Worm (Caenorhabditis elegans) whole organism, L2 larva: ENCODE results near the gene Y56A3A.31.
A peak's percentile ranks its signal among the peaks of the same experiment; 100 is the strongest.

ENCODE experiments used
- C34F6.9 ChIP-seq: fragments of 150-350 bp; optimal IDR thresholded peaks from 2 replicates; lab custom pipeline; 2014; ENCODE audit warnings: missing biosample characterization, missing genetic modification characterization
- F13H6.1 ChIP-seq: sonication (generic microtip); optimal IDR thresholded peaks from 2 replicates; lab custom pipeline; 2016; ENCODE audit warnings: missing genetic modification characterization, missing compliant biosample characterization
- R02D3.7 ChIP-seq: fragments of 150-350 bp; optimal IDR thresholded peaks from 2 replicates; lab custom pipeline; 2014; ENCODE audit warnings: missing biosample characterization, missing genetic modification characterization
- ZK546.5 ChIP-seq: sonication (generic microtip); optimal IDR thresholded peaks from 2 replicates; lab custom pipeline; 2017; ENCODE audit warnings: missing biosample characterization, missing genetic modification characterization
- alr-1 ChIP-seq: fragments of 150-350 bp; optimal IDR thresholded peaks from 2 replicates; lab custom pipeline; 2014; ENCODE audit warnings: missing biosample characterization, missing genetic modification characterization
- aly-2 ChIP-seq: fragments of 150-350 bp; optimal IDR thresholded peaks from 2 replicates; lab custom pipeline; 2014; ENCODE audit warnings: missing biosample characterization, missing genetic modification characterization
- ama-1 ChIP-seq: fragments of 150-350 bp; optimal IDR thresholded peaks from 2 replicates; lab custom pipeline; 2018; ENCODE audit warnings: inconsistent platforms
- blmp-1 ChIP-seq: sonication (generic microtip); optimal IDR thresholded peaks from 2 replicates; lab custom pipeline; 2017; ENCODE audit warnings: missing genetic modification characterization, mild to moderate bottlenecking, missing compliant biosample characterization, antibody characterized with exemption, moderate library complexity; ENCODE audit not compliant: insufficient read depth
- ceh-16 ChIP-seq: fragments of 150-350 bp; optimal IDR thresholded peaks from 2 replicates; lab custom pipeline; 2014; ENCODE audit warnings: missing biosample characterization, missing genetic modification characterization
- crh-2 ChIP-seq: sonication (generic microtip); optimal IDR thresholded peaks from 2 replicates; lab custom pipeline; 2017; ENCODE audit warnings: missing biosample characterization, missing genetic modification characterization
- dmd-4 ChIP-seq: sonication (generic microtip); optimal IDR thresholded peaks from 2 replicates; lab custom pipeline; 2017; ENCODE audit warnings: missing biosample characterization, missing genetic modification characterization
- egl-27 ChIP-seq: sonication (generic microtip); optimal IDR thresholded peaks from 3 replicates; lab custom pipeline; 2017; ENCODE audit warnings: missing biosample characterization, missing genetic modification reagents, missing genetic modification characterization
- fos-1 ChIP-seq: fragments of 150-350 bp; optimal IDR thresholded peaks from 2 replicates; lab custom pipeline; 2014; ENCODE audit warnings: missing biosample characterization, missing genetic modification characterization
- gmeb-1 ChIP-seq: fragments of 150-350 bp; optimal IDR thresholded peaks from 2 replicates; lab custom pipeline; 2014; ENCODE audit warnings: missing biosample characterization, missing genetic modification characterization
- lin-11 ChIP-seq: fragments of 150-350 bp; sonication (generic microtip); optimal IDR thresholded peaks from 2 replicates; lab custom pipeline; 2014; ENCODE audit warnings: missing biosample characterization, missing genetic modification characterization, inconsistent platforms, mixed read lengths
- lin-39 ChIP-seq: fragments of 150-350 bp; optimal IDR thresholded peaks from 2 replicates; lab custom pipeline; 2014; ENCODE audit warnings: missing biosample characterization, missing genetic modification reagents, missing genetic modification characterization
- lsy-2 ChIP-seq, 2 experiments: fragments of 150-350 bp in 1 of 2; sonication (generic microtip) in 1 of 2; optimal IDR thresholded peaks; 2 replicates each; lab custom pipeline; 2014 to 2017; ENCODE audit warnings: missing biosample characterization in 2 of 2, missing genetic modification characterization in 2 of 2
- mab-5 ChIP-seq: fragments of 150-350 bp; optimal IDR thresholded peaks from 2 replicates; lab custom pipeline; 2014; ENCODE audit warnings: missing biosample characterization, missing genetic modification characterization
- mbf-1 ChIP-seq: sonication (generic microtip); optimal IDR thresholded peaks from 2 replicates; lab custom pipeline; 2017; ENCODE audit warnings: missing biosample characterization, missing genetic modification characterization
- mdl-1 ChIP-seq, 2 experiments: fragments of 150-350 bp in 1 of 2; sonication (generic microtip) in 1 of 2; optimal IDR thresholded peaks; 2 replicates each; lab custom pipeline; 2017; ENCODE audit warnings: missing biosample characterization in 2 of 2, missing genetic modification characterization in 2 of 2
- nhr-11 ChIP-seq: fragments of 150-350 bp; optimal IDR thresholded peaks from 2 replicates; lab custom pipeline; 2014; ENCODE audit warnings: missing biosample characterization, missing genetic modification characterization
- nhr-12 ChIP-seq: fragments of 150-350 bp; optimal IDR thresholded peaks from 2 replicates; lab custom pipeline; 2014; ENCODE audit warnings: missing biosample characterization, missing genetic modification characterization
- nhr-129 ChIP-seq: fragments of 150-350 bp; optimal IDR thresholded peaks from 2 replicates; lab custom pipeline; 2014; ENCODE audit warnings: missing biosample characterization, missing genetic modification characterization
- nhr-21 ChIP-seq: fragments of 150-350 bp; optimal IDR thresholded peaks from 2 replicates; lab custom pipeline; 2014; ENCODE audit warnings: missing biosample characterization, missing genetic modification characterization
- nhr-23 ChIP-seq: fragments of 150-350 bp; optimal IDR thresholded peaks from 2 replicates; lab custom pipeline; 2014; ENCODE audit warnings: missing biosample characterization, missing genetic modification reagents, missing genetic modification characterization
- nhr-25 ChIP-seq: fragments of 150-350 bp; sonication (generic microtip); optimal IDR thresholded peaks from 3 replicates; lab custom pipeline; 2014; ENCODE audit warnings: missing biosample characterization, missing genetic modification characterization
- nhr-77 ChIP-seq: fragments of 150-350 bp; optimal IDR thresholded peaks from 2 replicates; lab custom pipeline; 2014; ENCODE audit warnings: missing biosample characterization, missing genetic modification characterization
- peb-1 ChIP-seq: fragments of 150-350 bp; optimal IDR thresholded peaks from 2 replicates; lab custom pipeline; 2014; ENCODE audit warnings: missing biosample characterization, missing genetic modification characterization
- sem-4 ChIP-seq: fragments of 150-350 bp; optimal IDR thresholded peaks from 2 replicates; lab custom pipeline; 2014; ENCODE audit warnings: missing biosample characterization, missing genetic modification reagents, missing genetic modification characterization
- skn-1 ChIP-seq: sonication (generic microtip); optimal IDR thresholded peaks from 2 replicates; lab custom pipeline; 2017; ENCODE audit warnings: missing biosample characterization, missing genetic modification characterization
- sma-3 ChIP-seq: sonication (generic microtip); optimal IDR thresholded peaks from 2 replicates; lab custom pipeline; 2016; ENCODE audit warnings: missing genetic modification reagents, missing genetic modification characterization, missing compliant biosample characterization
- sma-9 ChIP-seq, 2 experiments: fragments of 150-350 bp in 1 of 2; sonication (generic microtip) in 1 of 2; optimal IDR thresholded peaks; 2 replicates each; lab custom pipeline; 2014 to 2016; ENCODE audit warnings: missing genetic modification characterization in 2 of 2, mild to moderate bottlenecking in 1 of 2, missing biosample characterization in 1 of 2, missing compliant biosample characterization in 1 of 2, missing genetic modification reagents in 1 of 2, moderate library complexity in 1 of 2
- snpc-4 ChIP-seq: fragments of 150-350 bp; optimal IDR thresholded peaks from 2 replicates; lab custom pipeline; 2014; ENCODE audit warnings: missing biosample characterization, missing genetic modification characterization
- unc-39 ChIP-seq: fragments of 150-350 bp; optimal IDR thresholded peaks from 2 replicates; lab custom pipeline; 2014; ENCODE audit warnings: missing biosample characterization, missing genetic modification characterization
- unc-55 ChIP-seq: fragments of 150-350 bp; sonication (generic microtip); optimal IDR thresholded peaks from 3 replicates; lab custom pipeline; 2014; ENCODE audit warnings: missing biosample characterization, missing genetic modification reagents, missing genetic modification characterization
- ztf-1 ChIP-seq: fragments of 200-800 bp; sonication (Bioruptor generic); conservative IDR thresholded peaks from 2 replicates; pipeline ENCODE4 v1.3.6; 2022; ENCODE audit warnings: missing genetic modification characterization, missing compliant biosample characterization

Y56A3A.31 gene

ce11 chrIII:11999543-11999942, 25.3 kb downstream of the Y56A3A.31 start:
- no peak for TF ChIP-seq unc-39
- TF ChIP-seq nhr-21 (tag; lab: Kevin White, UChicago) = no peak
- no peak for TF ChIP-seq alr-1
- no peak for TF ChIP-seq dmd-4 (tag; lab: Kevin White, UChicago)
- no peak for TF ChIP-seq nhr-25 (tag; lab: Kevin White, UChicago)
- TF ChIP-seq sem-4 (tag; lab: Kevin White, UChicago) = no peak
- no peak for TF ChIP-seq ZK546.5 (tag; lab: Kevin White, UChicago)
- TF ChIP-seq nhr-77 (tag; lab: Kevin White, UChicago) = no peak
- no peak for TF ChIP-seq nhr-12 (tag; lab: Kevin White, UChicago)
- TF ChIP-seq lin-39 (tag; lab: Kevin White, UChicago) = no peak
- no peak for TF ChIP-seq F13H6.1 (tag; lab: Kevin White, UChicago)
- no peak for TF ChIP-seq mdl-1 (tag; optimal IDR thresholded peaks at IDR 0.05; lab: Kevin White, UChicago)
- TF ChIP-seq snpc-4 (tag; lab: Kevin White, UChicago) = no peak
- no peak for TF ChIP-seq ztf-1 (GFP tag; lab: Robert Waterston, UW)
- no peak for TF ChIP-seq mbf-1 (tag; lab: Kevin White, UChicago)
- TF ChIP-seq mab-5 (tag; lab: Kevin White, UChicago) = no peak
- no peak for TF ChIP-seq nhr-11 (tag; lab: Kevin White, UChicago)

DNA sequence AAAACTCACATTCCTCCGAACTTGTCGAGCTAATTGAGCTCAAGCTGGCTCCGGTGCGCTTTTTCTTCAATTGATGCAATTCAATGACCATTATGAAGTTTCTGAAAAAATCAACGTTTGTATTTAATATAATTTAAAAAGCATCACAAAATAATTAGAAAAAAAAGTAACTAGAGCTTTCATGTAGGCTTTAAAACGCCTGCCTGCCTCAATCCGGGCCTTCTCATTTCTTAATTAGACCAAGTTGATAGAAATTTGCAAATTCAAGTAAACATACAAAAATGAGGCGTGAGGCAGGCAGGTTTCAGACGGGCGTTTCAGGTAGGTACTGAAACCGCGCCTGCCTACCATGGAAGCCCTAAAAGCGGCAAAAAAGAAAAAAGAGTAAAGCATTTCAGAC, 28.6 kb downstream of the Y56A3A.31 start, which contains the start of gene Y56A3A.33:
Gene Y56A3A.33, minus strand, starts transcription at position 101 of the 400 bp plus-strand sequence.
- TF ChIP-seq skn-1 (tag; lab: Kevin White, UChicago) (no peak), lin-39 (tag; lab: Kevin White, UChicago) (no peak), ztf-1 (GFP tag; lab: Robert Waterston, UW) (no peak), C34F6.9 (tag; lab: Kevin White, UChicago) (no peak), mbf-1 (tag; lab: Kevin White, UChicago) (no peak), lin-11 (tag; lab: Kevin White, UChicago) (no peak)

ce11 chrIII:12003264-12003663, 29.0 kb downstream of the Y56A3A.31 start:
- TF ChIP-seq sma-9 (GFP tag; optimal IDR thresholded peaks at IDR 0.05; lab: Kevin White, UChicago) (peak; percentile 87), sma-9 (tag; optimal IDR thresholded peaks at IDR 0.05; lab: Kevin White, UChicago) (no peak), nhr-129 (tag; lab: Kevin White, UChicago) (peak; percentile 63), ztf-1 (GFP tag; lab: Robert Waterston, UW) (no peak), blmp-1 (peak; percentile 51), ceh-16 (tag; lab: Kevin White, UChicago) (no peak), peb-1 (tag; lab: Kevin White, UChicago) (no peak), sem-4 (tag; lab: Kevin White, UChicago) (peak; percentile 62), aly-2 (tag; lab: Kevin White, UChicago) (no peak), F13H6.1 (tag; lab: Kevin White, UChicago) (peak; percentile 69), egl-27 (tag; lab: Kevin White, UChicago) (peak; percentile 41), crh-2 (tag; lab: Kevin White, UChicago) (peak; percentile 21), nhr-23 (no peak), mdl-1 (tag; optimal IDR thresholded peaks at IDR 0.05; lab: Kevin White, UChicago) (peak in 1 of 2 experiments; percentile 19), sma-3 (GFP tag; lab: Kevin White, UChicago) (peak; percentile 64), fos-1 (peak; percentile 74), skn-1 (tag; lab: Kevin White, UChicago) (no peak), nhr-25 (tag; lab: Kevin White, UChicago) (peak; percentile 42), lsy-2 (tag; optimal IDR thresholded peaks at IDR 0.05; lab: Kevin White, UChicago) (peak in 1 of 2 experiments; percentile 29), R02D3.7 (no peak), gmeb-1 (tag; lab: Kevin White, UChicago) (peak; percentile 68), ZK546.5 (tag; lab: Kevin White, UChicago) (no peak), lin-11 (tag; lab: Kevin White, UChicago) (no peak), nhr-21 (tag; lab: Kevin White, UChicago) (peak; percentile 64), ama-1 (lab: Kevin White, UChicago) (no peak), C34F6.9 (tag; lab: Kevin White, UChicago) (peak; percentile 21)

- TF ChIP-seq gmeb-1 (tag; lab: Kevin White, UChicago) (no peak), sma-3 (GFP tag; lab: Kevin White, UChicago) (no peak), mbf-1 (tag; lab: Kevin White, UChicago) (no peak), unc-55 (GFP tag; lab: Kevin White, UChicago) (no peak), R02D3.7 (no peak), ZK546.5 (tag; lab: Kevin White, UChicago) (no peak)
These were observed 35.0 kb downstream of the Y56A3A.31 start for ce11 chrIII:12009321-12009720.
